Worm (Caenorhabditis elegans): Measurements from ENCODE around the gene Y22F5A.11.

- TF ChIP-seq nhr-237 (tag; optimal IDR thresholded peaks at IDR 0.05) (no peak), skn-1 (tag; optimal IDR thresholded peaks at IDR 0.05) (no peak), ceh-16 (tag; optimal IDR thresholded peaks at IDR 0.05) (no peak), ztf-11 (tag; optimal IDR thresholded peaks at IDR 0.05) (no peak), ceh-82 (tag; optimal IDR thresholded peaks at IDR 0.05) (no peak), pha-4 (tag; optimal IDR thresholded peaks at IDR 0.05) (no peak)
Measured at ce11 chrV:10239861-10240260, 35.6 kb downstream of the Y22F5A.11 start, which contains the start of gene fipr-8.

Data from whole organism, L3 larva.